Fruit fly (Drosophila melanogaster): ENCODE results near the gene Yp3.

DNA sequence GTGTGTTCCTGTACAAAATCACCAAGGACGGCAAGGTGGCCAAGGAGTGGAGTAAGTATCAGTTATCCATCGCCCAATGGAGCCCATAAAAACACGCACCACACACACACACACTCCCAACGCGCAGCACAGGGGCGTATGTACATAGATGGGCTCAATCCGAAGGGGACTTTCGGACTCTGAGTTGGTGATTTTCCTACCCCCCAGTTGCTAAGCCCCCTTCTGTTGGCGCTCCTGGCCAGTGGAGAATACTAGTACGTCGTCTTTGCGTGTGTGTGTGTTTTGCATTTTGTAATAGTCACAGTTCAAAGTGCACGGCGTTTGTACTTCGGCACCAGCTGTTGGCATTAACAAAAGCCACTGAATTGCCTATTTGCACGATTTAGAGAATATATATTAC is 19.3 kb upstream of the Yp3 start:
- TF ChIP-seq CG9705 (GFP tag; optimal IDR thresholded peaks at IDR 0.05) = peak; percentile 31
- TF ChIP-seq woc (GFP tag; optimal IDR thresholded peaks at IDR 0.05) = no peak
- TF ChIP-seq Hr78 (GFP tag; optimal IDR thresholded peaks at IDR 0.05) = no peak
- no peak for TF ChIP-seq Dfd (GFP tag; optimal IDR thresholded peaks at IDR 0.05)
- TF ChIP-seq jim (GFP tag; optimal IDR thresholded peaks at IDR 0.05) = peak; percentile 8
- TF ChIP-seq sv (GFP tag; optimal IDR thresholded peaks at IDR 0.05) = peak; percentile 65
- TF ChIP-seq Sp1 (GFP tag; optimal IDR thresholded peaks at IDR 0.05) = peak; percentile 45
- peak; percentile 46 for TF ChIP-seq dmrt93B (GFP tag; optimal IDR thresholded peaks at IDR 0.05)
- peak; percentile 84 for TF ChIP-seq ey (GFP tag; optimal IDR thresholded peaks at IDR 0.05)

All from whole organism, wandering third instar larva.